Worm (Caenorhabditis elegans) whole organism, L3 larva: ENCODE data around the gene parg-1.
A peak's percentile ranks its signal among the peaks of the same experiment; 100 is the strongest.

Experiments used
- R02D3.7 ChIP-seq: fragments of 150-350 bp; optimal IDR thresholded peaks from 2 replicates; lab custom pipeline; 2014; ENCODE audit warnings: missing biosample characterization, missing genetic modification characterization
- ZK546.5 ChIP-seq: sonication (generic microtip); optimal IDR thresholded peaks from 2 replicates; lab custom pipeline; 2017; ENCODE audit warnings: missing biosample characterization, missing genetic modification characterization
- aly-2 ChIP-seq: fragments of 150-350 bp; optimal IDR thresholded peaks from 2 replicates; lab custom pipeline; 2014; ENCODE audit warnings: missing biosample characterization, missing genetic modification characterization
- ama-1 ChIP-seq: fragments of 150-350 bp; optimal IDR thresholded peaks from 2 replicates; lab custom pipeline; 2018
- ceh-16 ChIP-seq: sonication (generic microtip); optimal IDR thresholded peaks from 2 replicates; lab custom pipeline; 2017; ENCODE audit warnings: missing biosample characterization, missing genetic modification characterization
- ceh-28 ChIP-seq: fragments of 150-350 bp; optimal IDR thresholded peaks from 2 replicates; lab custom pipeline; 2014; ENCODE audit warnings: missing biosample characterization, missing genetic modification reagents, missing genetic modification characterization
- ceh-82 ChIP-seq: fragments of 150-350 bp; optimal IDR thresholded peaks from 2 replicates; lab custom pipeline; 2014; ENCODE audit warnings: missing biosample characterization, missing genetic modification characterization
- ceh-9 ChIP-seq: sonication (generic microtip); optimal IDR thresholded peaks from 2 replicates; lab custom pipeline; 2018; ENCODE audit warnings: missing biosample characterization, missing genetic modification characterization
- daf-12 ChIP-seq: fragments of 150-350 bp; optimal IDR thresholded peaks from 2 replicates; lab custom pipeline; 2014; ENCODE audit warnings: missing biosample characterization, missing genetic modification reagents, missing genetic modification characterization
- egl-27 ChIP-seq: sonication (generic microtip); optimal IDR thresholded peaks from 4 replicates; lab custom pipeline; 2017; ENCODE audit warnings: missing biosample characterization, missing genetic modification reagents, missing genetic modification characterization
- egl-5 ChIP-seq: fragments of 150-350 bp; optimal IDR thresholded peaks from 2 replicates; lab custom pipeline; 2017; ENCODE audit warnings: missing biosample characterization, missing genetic modification reagents, missing genetic modification characterization, inconsistent platforms
- elt-1 ChIP-seq: fragments of 150-350 bp; optimal IDR thresholded peaks from 2 replicates; lab custom pipeline; 2014; ENCODE audit warnings: missing biosample characterization, missing genetic modification characterization
- elt-2 ChIP-seq: sonication (generic microtip); optimal IDR thresholded peaks from 2 replicates; lab custom pipeline; 2016; ENCODE audit warnings: missing genetic modification reagents, mild to moderate bottlenecking, missing genetic modification characterization, missing compliant biosample characterization
- elt-3 ChIP-seq, 3 experiments: fragments of 150-350 bp in 1 of 3; sonication (generic microtip) in 2 of 3; optimal IDR thresholded peaks; 2 replicates in 2 of 3; 4 replicates in 1 of 3; lab custom pipeline; 2014 to 2017; ENCODE audit warnings: missing biosample characterization in 3 of 3, missing genetic modification characterization in 3 of 3
- eor-1 ChIP-seq, 2 experiments: fragments of 150-350 bp; optimal IDR thresholded peaks; 2 replicates each; lab custom pipeline; 2014 to 2018; ENCODE audit warnings: missing biosample characterization in 2 of 2, missing genetic modification characterization in 2 of 2
- fkh-10 ChIP-seq: sonication (generic microtip); optimal IDR thresholded peaks from 2 replicates; lab custom pipeline; 2017; ENCODE audit warnings: missing biosample characterization, missing genetic modification reagents, missing genetic modification characterization
- fkh-2 ChIP-seq: fragments of 150-350 bp; optimal IDR thresholded peaks from 2 replicates; lab custom pipeline; 2014; ENCODE audit warnings: missing biosample characterization, missing genetic modification reagents, missing genetic modification characterization
- fos-1 ChIP-seq: fragments of 150-350 bp; optimal IDR thresholded peaks from 2 replicates; lab custom pipeline; 2014; ENCODE audit warnings: missing biosample characterization, missing genetic modification characterization
- hmg-11 ChIP-seq: sonication (generic microtip); optimal IDR thresholded peaks from 2 replicates; lab custom pipeline; 2016; ENCODE audit warnings: missing genetic modification characterization, missing compliant biosample characterization
- jun-1 ChIP-seq: fragments of 150-350 bp; optimal IDR thresholded peaks from 2 replicates; lab custom pipeline; 2014; ENCODE audit warnings: missing biosample characterization, missing genetic modification reagents, missing genetic modification characterization
- lin-15B ChIP-seq: fragments of 150-350 bp; optimal IDR thresholded peaks from 2 replicates; lab custom pipeline; 2014; ENCODE audit warnings: missing biosample characterization, missing genetic modification characterization
- lin-39 ChIP-seq: fragments of 150-350 bp; optimal IDR thresholded peaks from 2 replicates; lab custom pipeline; 2018; ENCODE audit warnings: missing biosample characterization, missing genetic modification reagents, missing genetic modification characterization
- lsy-12 ChIP-seq: sonication (generic microtip); optimal IDR thresholded peaks from 2 replicates; lab custom pipeline; 2016; ENCODE audit warnings: mild to moderate bottlenecking, missing genetic modification characterization, missing compliant biosample characterization
- mdl-1 ChIP-seq: fragments of 150-350 bp; optimal IDR thresholded peaks from 2 replicates; lab custom pipeline; 2014; ENCODE audit warnings: missing biosample characterization, missing genetic modification characterization
- mml-1 ChIP-seq: fragments of 150-350 bp; sonication (generic microtip); optimal IDR thresholded peaks from 3 replicates; lab custom pipeline; 2014; ENCODE audit warnings: missing biosample characterization, missing genetic modification characterization
- nfya-1 ChIP-seq: sonication (generic microtip); optimal IDR thresholded peaks from 2 replicates; lab custom pipeline; 2017; ENCODE audit warnings: missing genetic modification characterization, mild to moderate bottlenecking, missing compliant biosample characterization, antibody characterized with exemption, moderate library complexity; ENCODE audit not compliant: insufficient read depth
- nhr-11 ChIP-seq: fragments of 150-350 bp; optimal IDR thresholded peaks from 2 replicates; lab custom pipeline; 2014; ENCODE audit warnings: missing biosample characterization, missing genetic modification characterization
- nhr-12 ChIP-seq: fragments of 150-350 bp; optimal IDR thresholded peaks from 2 replicates; lab custom pipeline; 2014; ENCODE audit warnings: missing biosample characterization, missing genetic modification characterization
- nhr-23 ChIP-seq: fragments of 150-350 bp; optimal IDR thresholded peaks from 2 replicates; lab custom pipeline; 2014; ENCODE audit warnings: missing biosample characterization, missing genetic modification reagents, missing genetic modification characterization
- nhr-237 ChIP-seq: fragments of 150-350 bp; optimal IDR thresholded peaks from 2 replicates; lab custom pipeline; 2014; ENCODE audit warnings: missing biosample characterization, missing genetic modification characterization
- nhr-25 ChIP-seq: sonication (generic microtip); optimal IDR thresholded peaks from 2 replicates; lab custom pipeline; 2017; ENCODE audit warnings: missing biosample characterization, missing genetic modification characterization
- nhr-28 ChIP-seq: fragments of 150-350 bp; optimal IDR thresholded peaks from 2 replicates; lab custom pipeline; 2014; ENCODE audit warnings: missing biosample characterization, missing genetic modification characterization
- nhr-43 ChIP-seq: sonication (generic microtip); optimal IDR thresholded peaks from 2 replicates; lab custom pipeline; 2016; ENCODE audit warnings: mild to moderate bottlenecking, missing genetic modification characterization, missing compliant biosample characterization; ENCODE audit not compliant: poor library complexity, severe bottlenecking
- nhr-67 ChIP-seq: fragments of 150-350 bp; optimal IDR thresholded peaks from 2 replicates; lab custom pipeline; 2014; ENCODE audit warnings: missing biosample characterization, missing genetic modification characterization
- nhr-76 ChIP-seq: fragments of 150-350 bp; sonication (generic microtip); optimal IDR thresholded peaks from 5 replicates; lab custom pipeline; 2014; ENCODE audit warnings: missing biosample characterization, missing genetic modification characterization
- nhr-77 ChIP-seq: fragments of 150-350 bp; optimal IDR thresholded peaks from 2 replicates; lab custom pipeline; 2014; ENCODE audit warnings: missing biosample characterization, missing genetic modification characterization
- pha-4 ChIP-seq: fragments of 150-350 bp; optimal IDR thresholded peaks from 2 replicates; lab custom pipeline; 2014; ENCODE audit warnings: missing biosample characterization, missing genetic modification reagents, missing genetic modification characterization
- pqm-1 ChIP-seq: fragments of 150-350 bp; optimal IDR thresholded peaks from 2 replicates; lab custom pipeline; 2017; ENCODE audit warnings: missing biosample characterization, missing genetic modification characterization, inconsistent platforms
- sea-2 ChIP-seq: fragments of 150-350 bp; sonication (generic microtip); optimal IDR thresholded peaks from 4 replicates; lab custom pipeline; 2014; ENCODE audit warnings: missing biosample characterization, missing genetic modification reagents, missing genetic modification characterization
- skn-1 ChIP-seq: fragments of 150-350 bp; optimal IDR thresholded peaks from 2 replicates; lab custom pipeline; 2014; ENCODE audit warnings: missing biosample characterization, missing genetic modification characterization
- snpc-4 ChIP-seq: fragments of 150-350 bp; optimal IDR thresholded peaks from 2 replicates; lab custom pipeline; 2014; ENCODE audit warnings: missing biosample characterization, missing genetic modification characterization
- tbx-2 ChIP-seq: sonication (generic microtip); optimal IDR thresholded peaks from 2 replicates; lab custom pipeline; 2016; ENCODE audit warnings: mild to moderate bottlenecking, missing genetic modification characterization, missing compliant biosample characterization
- unc-39 ChIP-seq: sonication (generic microtip); optimal IDR thresholded peaks from 4 replicates; lab custom pipeline; 2017; ENCODE audit warnings: missing biosample characterization, missing genetic modification characterization
- unc-62 ChIP-seq: fragments of 150-350 bp; sonication (generic microtip); optimal IDR thresholded peaks from 4 replicates; lab custom pipeline; 2014; ENCODE audit warnings: missing biosample characterization, missing genetic modification reagents, missing genetic modification characterization
- zag-1 ChIP-seq: fragments of 150-350 bp; optimal IDR thresholded peaks from 2 replicates; lab custom pipeline; 2014; ENCODE audit warnings: missing biosample characterization, missing genetic modification characterization
- ztf-11 ChIP-seq: fragments of 150-350 bp; optimal IDR thresholded peaks from 2 replicates; lab custom pipeline; 2014; ENCODE audit warnings: missing biosample characterization, missing genetic modification characterization
- ztf-4 ChIP-seq: fragments of 150-350 bp; optimal IDR thresholded peaks from 2 replicates; lab custom pipeline; 2014; ENCODE audit warnings: missing biosample characterization, missing genetic modification characterization

Gene parg-1

DNA sequence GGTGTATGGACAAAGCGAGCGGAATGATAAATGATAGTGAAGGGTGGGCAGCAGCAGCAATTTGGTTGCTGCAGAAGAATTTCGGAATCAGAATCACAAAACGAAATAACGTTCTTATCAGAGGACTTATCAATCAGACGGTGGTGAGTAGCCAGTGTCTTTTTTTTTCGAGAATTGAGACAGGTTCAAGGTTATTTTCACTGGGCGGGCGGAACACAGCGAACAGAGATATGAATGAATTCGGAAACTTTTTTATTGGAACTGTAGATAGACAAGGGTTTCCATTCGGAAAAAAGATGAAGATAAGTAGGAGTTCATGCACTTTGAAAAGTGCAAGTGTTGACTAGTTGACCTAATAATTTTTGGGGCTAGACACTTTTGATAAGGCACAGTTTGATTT is 47.2 kb downstream of the parg-1 start (continued):
- no peak for TF ChIP-seq fos-1 (tag; lab: Kevin White, UChicago)
- TF ChIP-seq hmg-11 (tag; lab: Kevin White, UChicago), result peak; percentile 8

DNA sequence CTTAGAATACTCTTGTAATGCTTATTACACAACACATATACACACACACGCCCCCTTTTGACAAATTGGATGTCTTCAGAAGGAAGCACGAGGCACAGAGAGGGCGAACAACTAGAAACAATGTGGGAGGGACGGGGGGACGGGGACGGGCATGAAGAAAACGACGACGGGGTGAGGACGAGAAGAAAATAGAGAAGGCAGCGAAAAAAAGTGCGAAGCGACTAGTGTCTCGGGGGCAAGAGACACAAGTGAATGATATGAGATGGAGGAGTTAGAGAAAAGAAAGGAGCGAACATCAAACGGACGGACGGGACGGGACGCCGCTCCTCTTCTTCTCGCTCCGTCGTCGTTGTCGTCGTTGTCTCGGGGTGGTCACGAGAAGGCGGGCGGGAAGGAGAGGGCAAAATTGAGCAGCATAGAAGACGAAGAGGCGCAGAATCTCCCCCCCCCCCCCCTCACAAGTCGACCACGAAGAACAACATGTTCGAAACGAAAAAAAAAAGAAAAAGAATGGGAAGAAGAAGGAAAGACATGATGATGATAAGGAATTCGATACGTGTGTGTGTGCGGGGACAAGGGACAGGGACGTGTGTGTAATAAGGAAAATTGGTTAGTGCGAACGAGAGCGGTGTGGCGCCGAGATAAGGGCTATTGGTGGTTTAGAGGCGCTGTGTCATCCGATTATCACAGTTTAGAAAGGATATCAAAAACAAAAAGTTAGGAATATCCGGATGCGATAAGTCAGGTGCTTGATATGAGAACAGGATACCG is 49.0 kb downstream of the parg-1 start:
- TF ChIP-seq ceh-28 (tag; lab: Kevin White, UChicago) (peak; percentile 57), ceh-9 (tag; lab: Kevin White, UChicago) (no peak), ama-1 (lab: Kevin White, UChicago) (no peak), pqm-1 (tag; lab: Kevin White, UChicago) (peak; percentile 56), mdl-1 (tag; lab: Kevin White, UChicago) (peak; percentile 75), sea-2 (GFP tag; lab: Kevin White, UChicago) (no peak), nhr-43 (tag; lab: Kevin White, UChicago) (peak; percentile 62), nhr-67 (tag; lab: Kevin White, UChicago) (no peak), fkh-10 (GFP tag; lab: Kevin White, UChicago) (peak; percentile 90), nhr-11 (tag; lab: Kevin White, UChicago) (no peak), nhr-76 (no peak), tbx-2 (tag; lab: Kevin White, UChicago) (peak; percentile 71), lin-15B (tag; lab: Kevin White, UChicago) (peak; percentile 17), pha-4 (tag; lab: Kevin White, UChicago) (peak; percentile 68), unc-39 (tag; lab: Kevin White, UChicago) (no peak), ztf-4 (tag; lab: Kevin White, UChicago) (peak; percentile 67), snpc-4 (tag; lab: Kevin White, UChicago) (peak; percentile 83), ceh-16 (tag; lab: Kevin White, UChicago) (no peak), daf-12 (tag; lab: Kevin White, UChicago) (peak; percentile 7), lsy-12 (tag; lab: Kevin White, UChicago) (peak; percentile 82), nhr-23 (tag; lab: Kevin White, UChicago) (peak; percentile 83), ZK546.5 (no peak), hmg-11 (tag; lab: Kevin White, UChicago) (peak; percentile 80), egl-5 (tag; lab: Kevin White, UChicago) (no peak), lin-39 (tag; lab: Kevin White, UChicago) (peak; percentile 79), ceh-82 (tag; lab: Kevin White, UChicago) (peak; percentile 49), unc-62 (GFP tag; lab: Kevin White, UChicago) (peak; percentile 80), egl-27 (peak; percentile 53), nhr-12 (tag; lab: Kevin White, UChicago) (no peak), elt-3 (tag; optimal IDR thresholded peaks at IDR 0.05; lab: Kevin White, UChicago) (peak in 1 of 3 experiments; percentile 11), nhr-28 (no peak), mml-1 (tag; lab: Kevin White, UChicago) (no peak), fkh-2 (tag; lab: Kevin White, UChicago) (no peak), aly-2 (tag; lab: Kevin White, UChicago) (no peak), skn-1 (tag; lab: Kevin White, UChicago) (peak; percentile 12), nhr-25 (tag; lab: Kevin White, UChicago) (peak; percentile 88), zag-1 (peak; percentile 29), fos-1 (tag; lab: Kevin White, UChicago) (no peak), elt-2 (tag; lab: Kevin White, UChicago) (peak; percentile 97), nhr-237 (tag; lab: Kevin White, UChicago) (no peak), jun-1 (peak; percentile 77), nfya-1 (tag; lab: Kevin White, UChicago) (peak; percentile 81), eor-1 (tag; optimal IDR thresholded peaks at IDR 0.05; lab: Kevin White, UChicago) (no peak), elt-1 (tag; lab: Kevin White, UChicago) (peak; percentile 65), ztf-11 (tag; lab: Kevin White, UChicago) (no peak), nhr-77 (no peak), R02D3.7 (peak; percentile 46)
